Worm (Caenorhabditis elegans) whole organism, L4 larva: ENCODE results near the gene C33F10.4.

Experiments
- ceh-62 ChIP-seq: sonication (generic microtip); optimal IDR thresholded peaks from 2 replicates; lab custom pipeline; 2017; ENCODE audit warnings: missing biosample characterization, missing genetic modification characterization
- nhr-77 ChIP-seq: fragments of 150-350 bp; optimal IDR thresholded peaks from 2 replicates; lab custom pipeline; 2014; ENCODE audit warnings: missing biosample characterization, missing genetic modification characterization
- snpc-4 ChIP-seq: fragments of 150-350 bp; optimal IDR thresholded peaks from 2 replicates; lab custom pipeline; 2014; ENCODE audit warnings: missing biosample characterization, missing genetic modification characterization
- unc-62 ChIP-seq, 3 experiments: fragments of 150-350 bp in 1 of 3; sonication (generic microtip); optimal IDR thresholded peaks in 2 of 3; peaks in 1 of 3; 1 replicate in 1 of 3; 2 replicates in 2 of 3; lab custom pipeline; 2014 to 2017; ENCODE audit warnings: missing biosample characterization in 3 of 3, missing genetic modification characterization in 3 of 3, missing genetic modification reagents in 3 of 3, missing genotype in 1 of 3
- zag-1 ChIP-seq: fragments of 150-350 bp; optimal IDR thresholded peaks from 2 replicates; lab custom pipeline; 2014; ENCODE audit warnings: missing biosample characterization, missing genetic modification characterization

ce11 chrII:4821739-4822138 is 26.2 kb downstream of the C33F10.4 start, which contains the start of gene lact-5:
- no peak for TF ChIP-seq snpc-4 (tag; lab: Kevin White, UChicago)
- no peak for TF ChIP-seq unc-62 (GFP tag; optimal IDR thresholded peaks at IDR 0.05 in 1 of 2; lab: Kevin White, UChicago)
- TF ChIP-seq unc-62 (tag; optimal IDR thresholded peaks at IDR 0.05; lab: Kevin White, UChicago) = no peak
- no peak for TF ChIP-seq ceh-62
- no peak for TF ChIP-seq zag-1 (tag; lab: Kevin White, UChicago)
- no peak for TF ChIP-seq nhr-77 (tag; lab: Kevin White, UChicago)
